Fruit fly (Drosophila melanogaster) S2 (cell line): ENCODE measurements around the gene Ser6.

Source experiments
- CG8478 ChIP-seq: fragments of >200 bp; optimal IDR thresholded peaks from 2 replicates; lab custom pipeline; 2018
- CTCF ChIP-seq, 2 experiments: fragments of >200 bp; optimal IDR thresholded peaks; 2 replicates each; lab custom pipeline; 2018

DNA sequence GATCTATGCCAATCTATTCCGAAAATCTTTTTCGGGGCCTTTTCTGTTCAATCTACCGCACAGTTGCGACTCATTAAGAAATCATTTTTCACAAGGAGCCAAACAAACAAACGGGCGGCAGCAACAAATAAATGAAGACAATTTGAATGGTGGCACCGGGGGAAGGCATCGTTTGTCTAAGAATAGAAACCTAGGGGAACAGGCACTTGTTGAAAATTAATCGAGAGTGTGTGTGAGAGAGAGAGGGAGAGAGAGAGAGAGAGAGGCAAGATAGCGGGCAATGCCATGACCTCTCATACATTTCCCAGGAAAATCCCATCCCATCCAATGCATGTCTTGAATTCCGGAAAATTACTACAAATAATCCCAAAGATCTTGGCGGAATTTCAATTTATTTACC is 46.9 kb downstream of the Ser6 start:
- no peak for TF ChIP-seq CG8478 (lab: Kevin White, UChicago)
- no peak for TF ChIP-seq CTCF (optimal IDR thresholded peaks at IDR 0.05; lab: Kevin White, UChicago)
